Fruit fly (Drosophila melanogaster): ENCODE results near the gene CG33710.

Gene CG33710

dm6 chr3L:19906780-19907705 is 45.5 kb downstream of the CG33710 start (continued):
- TF ChIP-seq CG12391 (tag; optimal IDR thresholded peaks at IDR 0.05), result peak; percentile 33
- no peak for TF ChIP-seq HLH4C (GFP tag; IDR thresholded peaks at IDR 0.05; ENCODE audit: partially characterized antibody)
- TF ChIP-seq Ptx1 (GFP tag; IDR thresholded peaks at IDR 0.05), result no peak
- TF ChIP-seq sima (GFP tag; optimal IDR thresholded peaks at IDR 0.05), result no peak
- TF ChIP-seq zf30C (GFP tag; optimal IDR thresholded peaks at IDR 0.05), result peak; percentile 69
- peak; percentile 55 for TF ChIP-seq Mes4 (GFP tag; optimal IDR thresholded peaks at IDR 0.05)
- TF ChIP-seq crp (GFP tag; optimal IDR thresholded peaks at IDR 0.05), result no peak
- TF ChIP-seq CG12219 (GFP tag; optimal IDR thresholded peaks at IDR 0.05), result peak; percentile 51
- no peak for TF ChIP-seq CG7963 (GFP tag; IDR thresholded peaks at IDR 0.05; ENCODE audit: partially characterized antibody)
- peak; percentile 64; the same call in 2 of the 3 replicates for TF ChIP-seq so (GFP tag; IDR thresholded peaks at IDR 0.05)
- TF ChIP-seq CoRest (tag; optimal IDR thresholded peaks at IDR 0.05), result peak; percentile 40
- peak; percentile 7 for TF ChIP-seq CG4282 (GFP tag; optimal IDR thresholded peaks at IDR 0.05)
- peak; percentile 65 for TF ChIP-seq dmrt99B (tag; optimal IDR thresholded peaks at IDR 0.05)
- peak; percentile 86 for TF ChIP-seq Vsx1 (GFP tag; optimal IDR thresholded peaks at IDR 0.05)
- TF ChIP-seq br (optimal IDR thresholded peaks at IDR 0.05), result no peak
- peak; percentile 86 for TF ChIP-seq CG3407 (GFP tag; optimal IDR thresholded peaks at IDR 0.05)
- no peak for TF ChIP-seq Abd-B (GFP tag; optimal IDR thresholded peaks at IDR 0.05)
- peak; percentile 62; the same call in 1 of the 3 replicates for TF ChIP-seq sr (GFP tag; IDR thresholded peaks at IDR 0.05)
- TF ChIP-seq ftz-f1 (GFP tag; optimal IDR thresholded peaks at IDR 0.05), result peak; percentile 72
- peak; percentile 66 for TF ChIP-seq bcd (GFP tag; optimal IDR thresholded peaks at IDR 0.05)
- peak; percentile 23 for TF ChIP-seq Sry-δ (GFP tag; optimal IDR thresholded peaks at IDR 0.05)
- TF ChIP-seq pita (GFP tag; optimal IDR thresholded peaks at IDR 0.05), result no peak
- peak; percentile 84 for TF ChIP-seq sd (tag; optimal IDR thresholded peaks at IDR 0.05)
- peak in 1 of 3 experiments; percentile 28 for TF ChIP-seq Stat92E (GFP tag; optimal IDR thresholded peaks at IDR 0.05)
- TF ChIP-seq Sox102F (GFP tag; optimal IDR thresholded peaks at IDR 0.05), result peak; percentile 44
- TF ChIP-seq Sry-β (GFP tag; optimal IDR thresholded peaks at IDR 0.05), result no peak
- TF ChIP-seq peb (GFP tag; IDR thresholded peaks at IDR 0.05), result peak; percentile 74
- TF ChIP-seq tio (GFP tag; optimal IDR thresholded peaks at IDR 0.05), result no peak
- peak; percentile 14 for TF ChIP-seq Ssrp (tag; optimal IDR thresholded peaks at IDR 0.05)
- no peak for TF ChIP-seq fd102C (GFP tag; optimal IDR thresholded peaks at IDR 0.05)
- peak; percentile 34 for TF ChIP-seq CG6854 (GFP tag; optimal IDR thresholded peaks at IDR 0.05)
- peak; percentile 59 for TF ChIP-seq ewg (GFP tag; optimal IDR thresholded peaks at IDR 0.05)
- TF ChIP-seq CTCF (GFP tag; optimal IDR thresholded peaks at IDR 0.05), result peak; percentile 16
- no peak for TF ChIP-seq hb (GFP tag; IDR thresholded peaks at IDR 0.05; ENCODE audit: partially characterized antibody)
- peak; percentile 79 for TF ChIP-seq NC2β (GFP tag; optimal IDR thresholded peaks at IDR 0.05)
- 0 out of 3 replicates have a peak, but pooled peaks have one; percentile 14 for TF ChIP-seq CG14050 (GFP tag; IDR thresholded peaks at IDR 0.05)
- no peak for TF ChIP-seq CG10147 (GFP tag; optimal IDR thresholded peaks at IDR 0.05)
- TF ChIP-seq dati (GFP tag; IDR thresholded peaks at IDR 0.05), result no peak
- TF ChIP-seq Hmx (GFP tag; optimal IDR thresholded peaks at IDR 0.05), result no peak
- TF ChIP-seq CG10979 (tag; optimal IDR thresholded peaks at IDR 0.05), result peak; percentile 22
- no peak for TF ChIP-seq Elba2 (GFP tag; optimal IDR thresholded peaks at IDR 0.05)
- TF ChIP-seq Adf1 (GFP tag; IDR thresholded peaks at IDR 0.05), result 0 out of 2 replicates have a peak, but pooled peaks have one; percentile 29
- peak; percentile 69 for TF ChIP-seq CG12104 (GFP tag; optimal IDR thresholded peaks at IDR 0.05)
- no peak for TF ChIP-seq CG43689 (GFP tag; IDR thresholded peaks at IDR 0.05)
- no peak for TF ChIP-seq Dfd (GFP tag; optimal IDR thresholded peaks at IDR 0.05)
- TF ChIP-seq inv (GFP tag; IDR thresholded peaks at IDR 0.05; ENCODE audit: partially characterized antibody), result no peak
- no peak for TF ChIP-seq knrl (GFP tag; IDR thresholded peaks at IDR 0.05; ENCODE audit: partially characterized antibody)
- TF ChIP-seq D19B (GFP tag; optimal IDR thresholded peaks at IDR 0.05), result no peak

Measured in whole organism, embryonic.